Fruit fly (Drosophila melanogaster): ENCODE measurements around the gene CG9004.

Gene CG9004

dm6 chr3L:2418769-2419168, 45.2 kb downstream of the CG9004 start (continued):
- TF ChIP-seq CG9727 (GFP tag; optimal IDR thresholded peaks at IDR 0.05) (peak; percentile 89), CG18011 (GFP tag; optimal IDR thresholded peaks at IDR 0.05) (peak; percentile 27), CG1792 (GFP tag; optimal IDR thresholded peaks at IDR 0.05) (peak; percentile 82), CG17802 (tag; optimal IDR thresholded peaks at IDR 0.05) (peak; percentile 61), CG12769 (tag; optimal IDR thresholded peaks at IDR 0.05) (peak; percentile 74), CG34422 (GFP tag; IDR thresholded peaks at IDR 0.05) (peak; percentile 89), tup (GFP tag; optimal IDR thresholded peaks at IDR 0.05) (peak; percentile 23), Doc3 (GFP tag; IDR thresholded peaks at IDR 0.05; ENCODE audit: partially characterized antibody) (no peak), CG10462 (GFP tag; optimal IDR thresholded peaks at IDR 0.05) (peak; percentile 23), D19A (tag; optimal IDR thresholded peaks at IDR 0.05) (peak; percentile 88), Mes4 (GFP tag; optimal IDR thresholded peaks at IDR 0.05) (peak; percentile 50), ci (GFP tag; IDR thresholded peaks at IDR 0.05) (peak; percentile 92), knrl (GFP tag; IDR thresholded peaks at IDR 0.05; ENCODE audit: partially characterized antibody) (no peak), ham (GFP tag; IDR thresholded peaks at IDR 0.05) (no peak), CG6683 (GFP tag; optimal IDR thresholded peaks at IDR 0.05) (peak; percentile 42), NC2α (GFP tag; optimal IDR thresholded peaks at IDR 0.05) (peak; percentile 10), GATAe (GFP tag; conservative IDR thresholded peaks at IDR 0.05) (0 out of 2 replicates have a peak, but pooled peaks have one; percentile 27), Dref (GFP tag; IDR thresholded peaks at IDR 0.05) (no peak), CG1647 (GFP tag; optimal IDR thresholded peaks at IDR 0.05) (peak; percentile 89), stc (GFP tag; IDR thresholded peaks at IDR 0.05) (peak; percentile 80), ken (GFP tag; IDR thresholded peaks at IDR 0.05) (peak; percentile 73; the same call in 2 of the 3 replicates), CG18599 (GFP tag; optimal IDR thresholded peaks at IDR 0.05) (peak; percentile 95), ttk (GFP tag; IDR thresholded peaks at IDR 0.05) (peak; percentile 72), pan (optimal IDR thresholded peaks at IDR 0.05) (no peak), pan (GFP tag; optimal IDR thresholded peaks at IDR 0.05 in 1 of 2, IDR thresholded peaks at IDR 0.05 in 1 of 2) (peak in 1 of 2 experiments; percentile 87), CG15011 (GFP tag; optimal IDR thresholded peaks at IDR 0.05) (peak; percentile 82), CG4360 (GFP tag; IDR thresholded peaks at IDR 0.05) (peak; percentile 64), CG32767 (GFP tag; IDR thresholded peaks at IDR 0.05) (peak; percentile 85), Meics (GFP tag; optimal IDR thresholded peaks at IDR 0.05) (peak; percentile 90), zfh1 (GFP tag; IDR thresholded peaks at IDR 0.05) (peak; percentile 84), hth (optimal IDR thresholded peaks at IDR 0.05) (no peak), jing (GFP tag; optimal IDR thresholded peaks at IDR 0.05) (peak; percentile 11), sima (GFP tag; optimal IDR thresholded peaks at IDR 0.05) (peak; percentile 78), Mrtf (GFP tag; IDR thresholded peaks at IDR 0.05) (peak; percentile 69; the same call in 2 of the 3 replicates), ro (GFP tag; IDR thresholded peaks at IDR 0.05) (peak; percentile 43; the same call in 1 of the 2 replicates), CG12104 (GFP tag; optimal IDR thresholded peaks at IDR 0.05) (peak; percentile 87), Lim3 (GFP tag; IDR thresholded peaks at IDR 0.05) (peak; percentile 84), Jarid2 (GFP tag; optimal IDR thresholded peaks at IDR 0.05) (peak; percentile 61), Oaz (GFP tag; IDR thresholded peaks at IDR 0.05) (peak; percentile 74), slbo (GFP tag; IDR thresholded peaks at IDR 0.05) (peak; percentile 90), CG8478 (optimal IDR thresholded peaks at IDR 0.05) (no peak), tin (GFP tag; optimal IDR thresholded peaks at IDR 0.05) (peak; percentile 86), CG4854 (GFP tag; optimal IDR thresholded peaks at IDR 0.05) (peak; percentile 88), CG4424 (GFP tag; optimal IDR thresholded peaks at IDR 0.05) (peak; percentile 86), CG12942 (GFP tag; optimal IDR thresholded peaks at IDR 0.05) (peak; percentile 45), Scr (GFP tag; IDR thresholded peaks at IDR 0.05; ENCODE audit: partially characterized antibody) (no peak), amos (GFP tag; IDR thresholded peaks at IDR 0.05; ENCODE audit: partially characterized antibody) (no peak), tio (GFP tag; optimal IDR thresholded peaks at IDR 0.05) (peak; percentile 52), CG2202 (tag; optimal IDR thresholded peaks at IDR 0.05) (no peak), CG2712 (tag; optimal IDR thresholded peaks at IDR 0.05) (peak; percentile 80), CG10979 (tag; optimal IDR thresholded peaks at IDR 0.05) (peak; percentile 89), CG13424 (tag; optimal IDR thresholded peaks at IDR 0.05) (peak; percentile 67)
